Fruit fly (Drosophila melanogaster) whole organism, embryonic: ENCODE measurements around the gene Tg.

Experiments used
- ATbp ChIP-seq: fragments of 200-800 bp; sonication (Bioruptor generic); optimal IDR thresholded peaks from 2 replicates; lab custom pipeline; 2017; ENCODE audit warnings: missing biosample characterization, mild to moderate bottlenecking, missing genetic modification characterization, missing genetic modification reagents
- Bgb ChIP-seq: fragments of 200-800 bp; sonication (Bioruptor generic); IDR thresholded peaks from 2 replicates; pipeline ENCODE4 v1.3.6; 2022; ENCODE audit warnings: missing biosample characterization, missing genetic modification characterization; ENCODE audit not compliant: partially characterized antibody
- CG10267 ChIP-seq: fragments of 200-800 bp; sonication (Bioruptor generic); optimal IDR thresholded peaks from 2 replicates; lab custom pipeline; 2018; ENCODE audit warnings: missing biosample characterization, mild to moderate bottlenecking, missing genetic modification characterization, moderate library complexity
- CG10543 ChIP-seq: fragments of 200-800 bp; sonication (Bioruptor generic); optimal IDR thresholded peaks from 3 replicates; lab custom pipeline; 2017; ENCODE audit warnings: missing biosample characterization, mild to moderate bottlenecking, missing genetic modification characterization, moderate library complexity
- CG11093 ChIP-seq: fragments of 200-800 bp; sonication (Bioruptor generic); IDR thresholded peaks from 3 replicates; pipeline ENCODE4 v1.3.6; 2022; ENCODE audit warnings: missing biosample characterization, missing genetic modification characterization
- CG11723 ChIP-seq: fragments of 200-800 bp; sonication (Bioruptor generic); optimal IDR thresholded peaks from 2 replicates; lab custom pipeline; 2017; ENCODE audit warnings: missing biosample characterization, mild to moderate bottlenecking, missing genetic modification characterization
- CG1603 ChIP-seq: fragments of 200-800 bp; sonication (Bioruptor generic); optimal IDR thresholded peaks from 2 replicates; lab custom pipeline; 2019; ENCODE audit warnings: missing biosample characterization, mild to moderate bottlenecking, missing genetic modification characterization, moderate library complexity
- CG2116 ChIP-seq: fragments of 200-800 bp; sonication (Bioruptor generic); optimal IDR thresholded peaks from 3 replicates; lab custom pipeline; 2018; ENCODE audit warnings: missing biosample characterization, mild to moderate bottlenecking, missing genetic modification characterization
- CG2129 ChIP-seq: fragments of 200-800 bp; sonication (Bioruptor generic); IDR thresholded peaks from 2 replicates; pipeline ENCODE4 v1.3.6; 2022; ENCODE audit warnings: missing biosample characterization, missing genetic modification characterization; ENCODE audit not compliant: partially characterized antibody
- CG2202 ChIP-seq: fragments of 200-800 bp; sonication (Bioruptor generic); optimal IDR thresholded peaks from 2 replicates; lab custom pipeline; 2018; ENCODE audit warnings: missing biosample characterization, mild to moderate bottlenecking, missing genetic modification characterization
- CG30431 ChIP-seq: fragments of 200-800 bp; sonication (Bioruptor generic); optimal IDR thresholded peaks from 2 replicates; lab custom pipeline; 2017; ENCODE audit warnings: missing biosample characterization, missing genetic modification characterization
- CG31365 ChIP-seq: fragments of 200-800 bp; sonication (Bioruptor generic); optimal IDR thresholded peaks from 2 replicates; lab custom pipeline; 2018; ENCODE audit warnings: missing biosample characterization, mild to moderate bottlenecking, missing genetic modification characterization
- CG3281 ChIP-seq: fragments of 200-800 bp; sonication (Bioruptor generic); optimal IDR thresholded peaks from 3 replicates; lab custom pipeline; 2017; ENCODE audit warnings: missing biosample characterization, mild to moderate bottlenecking, missing genetic modification characterization
- CG3407 ChIP-seq: fragments of 200-800 bp; sonication (Bioruptor generic); optimal IDR thresholded peaks from 2 replicates; lab custom pipeline; 2018; ENCODE audit warnings: missing biosample characterization, mild to moderate bottlenecking, missing genetic modification characterization
- CG4730 ChIP-seq: fragments of 200-800 bp; sonication (Bioruptor generic); IDR thresholded peaks from 2 replicates; pipeline ENCODE4 v1.3.6; 2022; ENCODE audit warnings: missing biosample characterization, missing genetic modification characterization
- CG5953 ChIP-seq: fragments of 200-800 bp; sonication (Bioruptor generic); IDR thresholded peaks from 2 replicates; pipeline ENCODE4 v1.3.6; 2022; ENCODE audit warnings: missing biosample characterization, missing genetic modification characterization
- CG6175 ChIP-seq: fragments of 200-800 bp; sonication (Bioruptor generic); IDR thresholded peaks from 3 replicates; pipeline ENCODE4 v1.3.6; 2022; ENCODE audit warnings: missing biosample characterization, missing genetic modification characterization
- CG6765 ChIP-seq: fragments of 200-800 bp; sonication (Bioruptor generic); optimal IDR thresholded peaks from 3 replicates; lab custom pipeline; 2017; ENCODE audit warnings: missing biosample characterization, mild to moderate bottlenecking, missing genetic modification characterization
- CG9797 ChIP-seq: fragments of 200-800 bp; sonication (Bioruptor generic); optimal IDR thresholded peaks from 3 replicates; lab custom pipeline; 2018; ENCODE audit warnings: missing biosample characterization, mild to moderate bottlenecking, missing genetic modification characterization
- Dip3 ChIP-seq: fragments of 200-800 bp; sonication (Bioruptor generic); optimal IDR thresholded peaks from 3 replicates; lab custom pipeline; 2016; ENCODE audit warnings: missing biosample characterization, missing genetic modification characterization
- Dll ChIP-seq: fragments of 200-800 bp; sonication (Bioruptor generic); IDR thresholded peaks from 4 replicates; pipeline ENCODE4 v1.3.6; 2022; ENCODE audit warnings: missing biosample characterization, missing genetic modification characterization; ENCODE audit not compliant: partially characterized antibody
- Doc3 ChIP-seq: fragments of 200-800 bp; sonication (Bioruptor generic); IDR thresholded peaks from 3 replicates; pipeline ENCODE4 v1.3.6; 2022; ENCODE audit warnings: missing biosample characterization, missing genetic modification characterization; ENCODE audit not compliant: partially characterized antibody
- Hr3 ChIP-seq: fragments of 200-800 bp; sonication (Bioruptor generic); optimal IDR thresholded peaks from 3 replicates; lab custom pipeline; 2016; ENCODE audit warnings: missing biosample characterization, missing genetic modification characterization
- Lhr ChIP-seq: fragments of 200-800 bp; sonication (Bioruptor generic); optimal IDR thresholded peaks from 3 replicates; lab custom pipeline; 2017; ENCODE audit warnings: mild to moderate bottlenecking, missing biosample characterization, missing genetic modification reagents, missing genetic modification characterization
- MBD-R2 ChIP-seq: fragments of 200-800 bp; sonication (Bioruptor generic); IDR thresholded peaks from 2 replicates; pipeline ENCODE4 v1.3.6; 2022; ENCODE audit warnings: missing biosample characterization, missing genetic modification characterization
- NFAT ChIP-seq: fragments of 200-800 bp; sonication (Bioruptor generic); IDR thresholded peaks from 2 replicates; pipeline ENCODE4 v1.3.6; 2022; ENCODE audit warnings: missing biosample characterization, missing genetic modification characterization
- Nf-YC ChIP-seq: fragments of 200-800 bp; optimal IDR thresholded peaks from 3 replicates; lab custom pipeline; 2019; ENCODE audit warnings: missing biosample characterization, mild to moderate bottlenecking, missing genetic modification characterization, moderate library complexity
- PHDP ChIP-seq: fragments of 200-800 bp; sonication (Bioruptor generic); optimal IDR thresholded peaks from 3 replicates; lab custom pipeline; 2018; ENCODE audit warnings: missing biosample characterization, mild to moderate bottlenecking, missing genetic modification characterization, moderate library complexity
- Six4 ChIP-seq: fragments of 200-800 bp; sonication (Bioruptor generic); optimal IDR thresholded peaks from 2 replicates; lab custom pipeline; 2016; ENCODE audit warnings: missing biosample characterization, missing genetic modification characterization
- Stat92E ChIP-seq, 3 experiments: fragments of >200 bp in 2 of 3; fragments of 200-800 bp in 1 of 3; sonication (Bioruptor generic) in 1 of 3; optimal IDR thresholded peaks; 2 replicates each; lab custom pipeline; 2017 to 2019; ENCODE audit warnings: missing biosample characterization in 3 of 3, missing genetic modification characterization in 3 of 3, mild to moderate bottlenecking in 1 of 3, moderate library complexity in 1 of 3
- Usf ChIP-seq: fragments of 200-800 bp; sonication (Bioruptor generic); optimal IDR thresholded peaks from 2 replicates; lab custom pipeline; 2017; ENCODE audit warnings: missing genotype, missing biosample characterization, missing genetic modification characterization
- ac ChIP-seq: fragments of 200-800 bp; sonication (Bioruptor generic); optimal IDR thresholded peaks from 3 replicates; lab custom pipeline; 2017; ENCODE audit warnings: missing biosample characterization, mild to moderate bottlenecking, missing genetic modification characterization
- ara ChIP-seq: fragments of 200-800 bp; sonication (Bioruptor generic); IDR thresholded peaks from 2 replicates; pipeline ENCODE4 v1.3.6; 2022; ENCODE audit warnings: missing biosample characterization, missing genetic modification characterization
- bowl ChIP-seq: fragments of 200-800 bp; sonication (Bioruptor generic); IDR thresholded peaks from 2 replicates; pipeline ENCODE4 v1.3.6; 2022; ENCODE audit warnings: missing biosample characterization, missing genetic modification characterization
- dm ChIP-seq: fragments of 200-800 bp; sonication (Bioruptor generic); optimal IDR thresholded peaks from 3 replicates; lab custom pipeline; 2016; ENCODE audit warnings: missing biosample characterization, missing genetic modification characterization
- exex ChIP-seq: fragments of 200-800 bp; sonication (Bioruptor generic); optimal IDR thresholded peaks from 4 replicates; lab custom pipeline; 2018; ENCODE audit warnings: missing biosample characterization, mild to moderate bottlenecking, missing genetic modification characterization, moderate library complexity
- hth ChIP-seq: fragments of >200 bp; optimal IDR thresholded peaks from 2 replicates; lab custom pipeline; 2017; ENCODE audit warnings: inconsistent platforms
- ind ChIP-seq: fragments of 200-800 bp; sonication (Bioruptor generic); optimal IDR thresholded peaks from 3 replicates; lab custom pipeline; 2016; ENCODE audit warnings: missing biosample characterization, missing genetic modification characterization
- jumu ChIP-seq: fragments of 200-800 bp; sonication (Bioruptor generic); optimal IDR thresholded peaks from 3 replicates; lab custom pipeline; 2016; ENCODE audit warnings: missing biosample characterization, missing genetic modification characterization
- kah ChIP-seq: fragments of 200-800 bp; sonication (Bioruptor generic); optimal IDR thresholded peaks from 2 replicates; lab custom pipeline; 2018; ENCODE audit warnings: missing biosample characterization, mild to moderate bottlenecking, missing genetic modification characterization
- org-1 ChIP-seq: fragments of 200-800 bp; sonication (Bioruptor generic); optimal IDR thresholded peaks from 2 replicates; lab custom pipeline; 2017; ENCODE audit warnings: missing biosample characterization, missing genetic modification characterization
- pb ChIP-seq: fragments of 200-800 bp; sonication (Bioruptor generic); optimal IDR thresholded peaks from 3 replicates; lab custom pipeline; 2016; ENCODE audit warnings: missing biosample characterization, missing genetic modification characterization
- pzg ChIP-seq: fragments of 200-800 bp; sonication (Bioruptor generic); optimal IDR thresholded peaks from 3 replicates; lab custom pipeline; 2018; ENCODE audit warnings: missing biosample characterization, mild to moderate bottlenecking, missing genetic modification characterization, moderate library complexity
- ranshi ChIP-seq: fragments of 200-800 bp; sonication (Bioruptor generic); IDR thresholded peaks from 2 replicates; pipeline ENCODE4 v1.3.6; 2022; ENCODE audit warnings: missing biosample characterization, missing genetic modification characterization
- sim ChIP-seq: fragments of 200-800 bp; sonication (Bioruptor generic); IDR thresholded peaks from 2 replicates; pipeline ENCODE4 v1.3.6; 2022; ENCODE audit warnings: missing biosample characterization, missing genetic modification characterization
- sisA ChIP-seq: fragments of 200-800 bp; sonication (Bioruptor generic); IDR thresholded peaks from 2 replicates; pipeline ENCODE4 v1.3.6; 2022; ENCODE audit warnings: missing biosample characterization, missing genetic modification characterization
- tgo ChIP-seq: fragments of 200-800 bp; sonication (Bioruptor generic); IDR thresholded peaks from 3 replicates; pipeline ENCODE4 v1.3.6; 2022; ENCODE audit warnings: missing biosample characterization, missing genetic modification characterization
- trh ChIP-seq: fragments of 200-800 bp; sonication (Bioruptor generic); optimal IDR thresholded peaks from 2 replicates; lab custom pipeline; 2016; ENCODE audit warnings: missing biosample characterization, missing genetic modification characterization
- zfh2 ChIP-seq: fragments of 200-800 bp; sonication (Bioruptor generic); optimal IDR thresholded peaks from 2 replicates; lab custom pipeline; 2016; ENCODE audit warnings: missing biosample characterization, missing genetic modification characterization

Tg gene

DNA sequence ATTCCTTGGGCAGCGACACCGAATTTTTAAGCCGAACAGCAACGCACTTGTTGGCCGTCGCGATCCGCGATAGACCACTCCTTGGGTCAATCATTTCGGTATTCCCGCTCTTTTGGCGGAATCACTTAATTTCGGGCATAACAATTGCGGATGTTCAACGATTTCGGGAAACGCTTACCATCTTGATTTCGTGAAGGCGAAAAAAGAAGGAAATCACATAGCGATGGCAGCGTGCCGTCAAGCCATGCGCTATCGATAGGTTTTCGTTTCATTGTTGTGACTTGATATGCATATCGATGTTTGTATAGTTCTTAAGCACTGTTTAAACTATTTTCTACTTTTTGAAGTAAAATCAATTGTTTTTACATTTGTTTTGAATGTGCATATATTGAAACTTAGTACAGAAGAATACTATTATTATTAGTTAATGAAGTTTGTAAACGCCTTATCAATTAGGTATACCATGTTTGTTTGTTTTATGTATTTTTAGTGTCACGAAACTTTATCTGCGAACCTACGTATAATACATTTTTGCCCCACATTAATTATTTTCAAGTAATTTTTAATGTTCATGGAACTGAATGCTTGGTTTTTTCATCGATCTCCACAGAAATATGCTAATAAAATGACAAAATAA, 31.6 kb downstream of the Tg start, which contains the start of gene RpL36A (continued):
- peak; percentile 68 for TF ChIP-seq CG3281 (GFP tag; lab: Kevin White, UChicago)
- TF ChIP-seq jumu (GFP tag; lab: Kevin White, UChicago) = no peak
- TF ChIP-seq Usf = peak; percentile 21
- peak; percentile 6 for TF ChIP-seq trh (GFP tag; lab: Kevin White, UChicago)
- TF ChIP-seq CG6765 (GFP tag; lab: Kevin White, UChicago) = peak; percentile 81
- 0 out of 2 replicates have a peak, but pooled peaks have one; percentile 20 for TF ChIP-seq bowl (GFP tag; lab: Robert Waterston, UW)
- 0 out of 3 replicates have a peak, but pooled peaks have one; percentile 24 for TF ChIP-seq CG6175 (GFP tag; lab: Robert Waterston, UW)
- TF ChIP-seq PHDP = peak; percentile 72
- no peak for TF ChIP-seq hth (lab: Kevin White, UChicago)
- peak; percentile 44 for TF ChIP-seq kah (GFP tag; lab: Kevin White, UChicago)
- TF ChIP-seq ATbp (GFP tag; lab: Kevin White, UChicago) = peak; percentile 62
- peak; percentile 75 for TF ChIP-seq CG2129
- peak; percentile 70 for TF ChIP-seq Doc3 (GFP tag; lab: Robert Waterston, UW)
- 0 out of 2 replicates have a peak, but pooled peaks have one; percentile 15 for TF ChIP-seq CG4730 (GFP tag; lab: Robert Waterston, UW)
- TF ChIP-seq Nf-YC = no peak
- peak; percentile 46 for TF ChIP-seq CG11723 (GFP tag; lab: Kevin White, UChicago)
- TF ChIP-seq MBD-R2 (GFP tag; lab: Robert Waterston, UW) = peak; percentile 24; the same call in 1 of the 2 replicates
- TF ChIP-seq pb = peak; percentile 34
- TF ChIP-seq Six4 = no peak
- no peak for TF ChIP-seq exex (tag; lab: Kevin White, UChicago)
- peak; percentile 47 for TF ChIP-seq zfh2
- no peak for TF ChIP-seq Dip3 (GFP tag; lab: Kevin White, UChicago)
- peak; percentile 52; the same call in 1 of the 2 replicates for TF ChIP-seq ranshi (GFP tag; lab: Robert Waterston, UW)
- peak; percentile 49 for TF ChIP-seq CG31365
- TF ChIP-seq Hr3 (GFP tag; lab: Kevin White, UChicago) = no peak
- TF ChIP-seq CG10543 (GFP tag; lab: Kevin White, UChicago) = peak; percentile 58
- peak in 1 of 3 experiments; percentile 79 for TF ChIP-seq Stat92E (GFP tag; optimal IDR thresholded peaks at IDR 0.05; lab: Kevin White, UChicago)
- peak; percentile 16 for TF ChIP-seq Lhr
- 0 out of 3 replicates have a peak, but pooled peaks have one; percentile 24 for TF ChIP-seq tgo (GFP tag; lab: Robert Waterston, UW)
- no peak for TF ChIP-seq CG30431
- peak; percentile 85 for TF ChIP-seq CG2116 (GFP tag; lab: Kevin White, UChicago)
- TF ChIP-seq ac (GFP tag; lab: Kevin White, UChicago) = peak; percentile 27
- peak; percentile 63 for TF ChIP-seq CG10267 (tag; lab: Kevin White, UChicago)
- no peak for TF ChIP-seq sisA
- TF ChIP-seq sim = no peak
- peak; percentile 82 for TF ChIP-seq NFAT (GFP tag; lab: Robert Waterston, UW)
- peak; percentile 36 for TF ChIP-seq CG2202 (tag; lab: Kevin White, UChicago)
- TF ChIP-seq CG9797 = peak; percentile 3
- TF ChIP-seq ara (GFP tag; lab: Robert Waterston, UW) = 0 out of 2 replicates have a peak, but pooled peaks have one; percentile 16
- peak; percentile 43 for TF ChIP-seq org-1 (GFP tag; lab: Kevin White, UChicago)
- no peak; the same call in 1 of the 2 replicates for TF ChIP-seq CG5953 (GFP tag; lab: Robert Waterston, UW)
- peak; percentile 36 for TF ChIP-seq ind (GFP tag; lab: Kevin White, UChicago)
- TF ChIP-seq dm (GFP tag; lab: Kevin White, UChicago) = peak; percentile 89
- peak; percentile 75 for TF ChIP-seq pzg (GFP tag; lab: Kevin White, UChicago)
- peak; percentile 97 for TF ChIP-seq Bgb
- peak; percentile 82 for TF ChIP-seq CG1603 (tag; lab: Kevin White, UChicago)
- TF ChIP-seq CG3407 (GFP tag; lab: Kevin White, UChicago) = peak; percentile 34
- no peak for TF ChIP-seq CG11093 (GFP tag; lab: Robert Waterston, UW)
- TF ChIP-seq Dll = peak; percentile 80
